Worm (Caenorhabditis elegans) whole organism, L4 larva: Measurements from ENCODE around the gene zim-1.

Experiments used
- Y75B8A.6 ChIP-seq: fragments of 200-800 bp; sonication (Bioruptor generic); IDR thresholded peaks from 2 replicates; pipeline ENCODE4 v1.3.6; 2022; ENCODE audit warnings: missing genetic modification reagents, missing genetic modification characterization, missing compliant biosample characterization
- ama-1 ChIP-seq: fragments of 150-350 bp; optimal IDR thresholded peaks from 2 replicates; lab custom pipeline; 2014; ENCODE audit warnings: inconsistent platforms, mixed read lengths
- ctbp-1 ChIP-seq: fragments of 200-800 bp; sonication (Bioruptor generic); IDR thresholded peaks from 2 replicates; pipeline ENCODE4 v1.3.6; 2022; ENCODE audit warnings: missing genetic modification reagents, missing genetic modification characterization, missing compliant biosample characterization
- dpl-1 ChIP-seq: fragments of 150-350 bp; optimal IDR thresholded peaks from 2 replicates; lab custom pipeline; 2014; ENCODE audit warnings: missing biosample characterization, missing genetic modification reagents, missing genetic modification characterization
- lsy-2 ChIP-seq, 2 experiments: fragments of 150-350 bp in 1 of 2; sonication (generic microtip) in 1 of 2; optimal IDR thresholded peaks; 2 replicates each; lab custom pipeline; 2014 to 2017; ENCODE audit warnings: missing biosample characterization in 2 of 2, missing genetic modification characterization in 2 of 2
- mdl-1 ChIP-seq, 2 experiments: fragments of 150-350 bp in 1 of 2; sonication (generic microtip) in 1 of 2; optimal IDR thresholded peaks; 2 replicates each; lab custom pipeline; 2014 to 2017; ENCODE audit warnings: missing biosample characterization in 2 of 2, missing genetic modification characterization in 2 of 2
- mdt-29 ChIP-seq: fragments of 200-800 bp; sonication (Bioruptor generic); IDR thresholded peaks from 2 replicates; pipeline ENCODE4 v1.3.6; 2022; ENCODE audit warnings: missing genetic modification reagents, missing genetic modification characterization, missing compliant biosample characterization
- pqm-1 ChIP-seq: sonication (generic microtip); optimal IDR thresholded peaks from 2 replicates; lab custom pipeline; 2017; ENCODE audit warnings: missing biosample characterization, missing genetic modification characterization
- rbr-2 ChIP-seq: sonication (generic microtip); optimal IDR thresholded peaks from 2 replicates; lab custom pipeline; 2016; ENCODE audit warnings: missing genotype, missing genetic modification characterization, missing compliant biosample characterization

DNA sequence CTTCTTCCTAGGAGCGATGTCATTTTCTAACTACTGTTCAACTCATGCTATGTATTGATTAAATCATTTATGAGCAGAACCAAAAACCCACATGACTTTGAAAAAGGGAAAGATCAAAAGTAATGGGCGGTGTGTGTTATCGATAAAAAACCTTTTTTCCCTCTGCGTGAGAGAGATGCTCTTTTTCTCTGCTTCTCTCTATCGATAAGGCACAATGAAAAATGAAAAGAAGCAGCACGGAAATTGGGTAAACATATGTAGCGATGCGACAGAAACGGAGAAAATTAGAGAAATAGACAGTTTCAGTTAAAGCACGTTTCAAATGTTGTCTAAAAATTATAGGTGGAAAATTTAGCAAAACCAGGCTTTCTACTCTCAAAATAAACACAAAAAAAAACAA, 44.5 kb upstream of the zim-1 start:
- TF ChIP-seq rbr-2 (tag; lab: Kevin White, UChicago) = no peak
- TF ChIP-seq mdt-29 (GFP tag; lab: Robert Waterston, UW) = no peak
- TF ChIP-seq ctbp-1 (GFP tag; lab: Robert Waterston, UW) = no peak
- TF ChIP-seq lsy-2 (tag; optimal IDR thresholded peaks at IDR 0.05; lab: Kevin White, UChicago) = peak in 1 of 2 experiments; percentile 63
- peak; percentile 65 for TF ChIP-seq ama-1
- TF ChIP-seq mdl-1 (tag; optimal IDR thresholded peaks at IDR 0.05; lab: Kevin White, UChicago) = peak in 1 of 2 experiments; percentile 60
- TF ChIP-seq dpl-1 (GFP tag; lab: Kevin White, UChicago) = no peak
- peak; percentile 76 for TF ChIP-seq pqm-1 (tag; lab: Kevin White, UChicago)
- no peak for TF ChIP-seq Y75B8A.6 (GFP tag; lab: Robert Waterston, UW)
